Worm (Caenorhabditis elegans): ENCODE results near the gene npr-1.

Gene npr-1

ce11 chrX:4795329-4795728 is 25.5 kb upstream of the npr-1 start:
- TF ChIP-seq hlh-30 (tag; optimal IDR thresholded peaks at IDR 0.05; ENCODE audit: insufficient read depth) (peak; percentile 26), ceh-14 (tag; optimal IDR thresholded peaks at IDR 0.05) (no peak), ahr-1 (tag; optimal IDR thresholded peaks at IDR 0.05) (no peak)

ce11 chrX:4794062-4794461 is 24.3 kb upstream of the npr-1 start:
- TF ChIP-seq hlh-15 (tag; optimal IDR thresholded peaks at IDR 0.05) (no peak), ceh-24 (tag; optimal IDR thresholded peaks at IDR 0.05) (no peak), ceh-31 (tag; optimal IDR thresholded peaks at IDR 0.05) (no peak), tbx-2 (tag; optimal IDR thresholded peaks at IDR 0.05) (no peak), pax-1 (tag; optimal IDR thresholded peaks at IDR 0.05) (no peak), hlh-13 (GFP tag; optimal IDR thresholded peaks at IDR 0.05) (no peak), sdc-2 (tag; optimal IDR thresholded peaks at IDR 0.05) (no peak), pqm-1 (tag; optimal IDR thresholded peaks at IDR 0.05) (peak; percentile 19), ceh-6 (GFP tag; optimal IDR thresholded peaks at IDR 0.05) (no peak), che-1 (tag; optimal IDR thresholded peaks at IDR 0.05) (no peak), elt-2 (tag; optimal IDR thresholded peaks at IDR 0.05) (peak; percentile 75), ceh-48 (tag; optimal IDR thresholded peaks at IDR 0.05) (no peak), dmd-4 (tag; optimal IDR thresholded peaks at IDR 0.05; ENCODE audit: borderline replicate concordance) (no peak), nhr-11 (tag; optimal IDR thresholded peaks at IDR 0.05) (no peak)

DNA sequence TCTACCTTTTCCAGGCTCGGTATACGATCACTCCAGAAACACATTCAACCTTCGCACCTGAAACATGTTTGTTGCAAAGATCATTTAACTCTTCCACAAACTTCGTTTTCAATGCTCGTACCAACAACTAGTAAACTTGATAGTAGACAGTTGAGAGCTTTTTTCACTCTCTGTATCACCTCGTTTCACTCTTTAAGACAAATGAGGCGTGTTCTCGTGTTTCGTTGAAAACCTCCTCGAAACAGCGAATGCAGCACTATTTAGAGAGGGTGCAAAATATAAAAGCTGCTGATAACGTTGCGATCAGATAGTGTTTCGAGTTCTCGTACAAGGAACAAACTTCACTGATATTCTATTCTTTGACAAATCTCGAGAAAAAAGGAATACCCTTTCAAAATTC is 23.2 kb upstream of the npr-1 start, which contains the start of gene F43C9.1:
Gene F43C9.1 (plus strand): TSS at position 301 of the 400 bp plus-strand sequence.
- no peak for TF ChIP-seq ztf-16 (tag; optimal IDR thresholded peaks at IDR 0.05)
- no peak for TF ChIP-seq unc-3 (GFP tag; conservative IDR thresholded peaks at IDR 0.05)
- no peak for TF ChIP-seq unc-3 (tag; optimal IDR thresholded peaks at IDR 0.05)
- no peak for TF ChIP-seq ceh-45 (GFP tag; IDR thresholded peaks at IDR 0.05)
- TF ChIP-seq ttx-3 (tag; optimal IDR thresholded peaks at IDR 0.05), result no peak

DNA sequence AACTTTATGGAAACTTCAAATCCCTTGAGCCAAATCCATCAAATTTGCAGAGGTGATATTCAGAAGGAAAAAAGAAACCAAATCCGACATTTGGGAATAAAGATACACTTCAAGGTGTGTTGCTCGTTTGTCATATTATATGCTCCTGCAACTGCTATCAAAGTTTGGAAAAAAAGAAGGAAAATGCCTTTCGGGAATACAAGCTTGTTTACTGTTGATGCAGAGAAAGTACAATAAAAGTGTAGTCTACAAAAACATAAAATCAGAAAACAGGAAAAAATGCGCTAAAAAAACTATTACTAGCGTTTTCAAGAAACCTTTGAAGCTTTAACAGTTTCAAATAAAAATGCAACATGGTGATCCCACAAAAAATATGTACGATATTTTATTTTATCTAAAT is 20.8 kb upstream of the npr-1 start:
- no peak for TF ChIP-seq ceh-24 (tag; optimal IDR thresholded peaks at IDR 0.05)
- no peak for TF ChIP-seq fkh-10 (GFP tag; optimal IDR thresholded peaks at IDR 0.05)
- TF ChIP-seq dve-1 (tag; optimal IDR thresholded peaks at IDR 0.05), result no peak
- no peak for TF ChIP-seq fax-1 (tag; optimal IDR thresholded peaks at IDR 0.05)
- no peak for TF ChIP-seq unc-42 (tag; optimal IDR thresholded peaks at IDR 0.05)
- TF ChIP-seq C38D4.7 (GFP tag; optimal IDR thresholded peaks at IDR 0.05), result no peak
- no peak for TF ChIP-seq pqm-1 (tag; optimal IDR thresholded peaks at IDR 0.05)
- TF ChIP-seq ceh-18 (tag; optimal IDR thresholded peaks at IDR 0.05), result no peak
- no peak for TF ChIP-seq elt-4 (tag; optimal IDR thresholded peaks at IDR 0.05)
- TF ChIP-seq nfya-1 (tag; optimal IDR thresholded peaks at IDR 0.05), result no peak
- TF ChIP-seq dmd-4 (tag; optimal IDR thresholded peaks at IDR 0.05; ENCODE audit: borderline replicate concordance), result no peak
- TF ChIP-seq madf-2 (tag; optimal IDR thresholded peaks at IDR 0.05), result no peak
- TF ChIP-seq ceh-14 (tag; optimal IDR thresholded peaks at IDR 0.05), result no peak

DNA sequence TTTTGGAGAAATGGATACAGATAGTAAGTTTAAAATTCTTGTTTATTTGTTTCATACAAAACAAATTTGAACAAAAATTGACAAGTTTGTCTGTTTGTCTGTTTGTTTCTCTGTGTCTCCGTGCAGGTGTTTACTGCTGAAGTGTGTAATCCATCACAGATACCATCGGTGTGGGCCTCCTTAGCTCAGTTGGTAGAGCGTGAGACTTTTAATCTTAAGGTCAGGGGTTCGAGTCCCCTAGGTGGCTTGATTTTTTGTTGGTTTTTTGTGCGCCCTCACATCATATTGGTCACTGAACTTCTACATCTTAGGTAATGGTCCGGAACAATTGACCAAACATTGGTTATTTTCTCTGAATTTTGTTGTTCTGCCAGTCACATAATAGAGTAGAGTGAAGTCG is 19.2 kb upstream of the npr-1 start:
- TF ChIP-seq elt-2 (tag; optimal IDR thresholded peaks at IDR 0.05), result peak; percentile 60
- peak; percentile 44 for TF ChIP-seq nhr-232 (tag; optimal IDR thresholded peaks at IDR 0.05)
- TF ChIP-seq C38D4.7 (GFP tag; optimal IDR thresholded peaks at IDR 0.05), result peak; percentile 51
- peak; percentile 18 for TF ChIP-seq pat-9 (tag; optimal IDR thresholded peaks at IDR 0.05)
- TF ChIP-seq unc-3 (GFP tag; conservative IDR thresholded peaks at IDR 0.05), result peak; percentile 47; the same call in 1 of the 2 replicates
- TF ChIP-seq unc-3 (tag; optimal IDR thresholded peaks at IDR 0.05), result no peak
- TF ChIP-seq odd-2 (tag; optimal IDR thresholded peaks at IDR 0.05), result peak; percentile 31
- TF ChIP-seq che-1 (tag; optimal IDR thresholded peaks at IDR 0.05), result peak; percentile 50
- peak; percentile 69 for TF ChIP-seq ceh-6 (GFP tag; optimal IDR thresholded peaks at IDR 0.05)
- peak; percentile 52 for TF ChIP-seq dve-1 (tag; optimal IDR thresholded peaks at IDR 0.05)
- peak; percentile 31 for TF ChIP-seq sdc-2 (tag; optimal IDR thresholded peaks at IDR 0.05)
- no peak for TF ChIP-seq sox-4 (tag; optimal IDR thresholded peaks at IDR 0.05)
- peak; percentile 19 for TF ChIP-seq ceh-18 (tag; optimal IDR thresholded peaks at IDR 0.05)
- peak; percentile 38 for TF ChIP-seq ahr-1 (tag; optimal IDR thresholded peaks at IDR 0.05)
- TF ChIP-seq fkh-6 (tag; optimal IDR thresholded peaks at IDR 0.05), result no peak
- peak; percentile 21 for TF ChIP-seq fax-1 (tag; optimal IDR thresholded peaks at IDR 0.05)
- TF ChIP-seq tbx-2 (tag; optimal IDR thresholded peaks at IDR 0.05), result peak; percentile 54
- TF ChIP-seq K02D7.2 (tag; optimal IDR thresholded peaks at IDR 0.05), result no peak
- no peak for TF ChIP-seq gmeb-2 (tag; optimal IDR thresholded peaks at IDR 0.05)
- TF ChIP-seq sox-2 (GFP tag; IDR thresholded peaks at IDR 0.05), result peak; percentile 3; the same call in 1 of the 2 replicates
- peak; percentile 60 for TF ChIP-seq K09A11.1 (tag; optimal IDR thresholded peaks at IDR 0.05; ENCODE audit: insufficient read depth)
